Fruit fly (Drosophila melanogaster) S2 (cell line): ENCODE data around the gene Gyc89Db.

ENCODE experiments used
- CG8478 ChIP-seq: fragments of >200 bp; optimal IDR thresholded peaks from 2 replicates; lab custom pipeline; 2018
- CTCF ChIP-seq, 2 experiments: fragments of >200 bp; optimal IDR thresholded peaks; 2 replicates each; lab custom pipeline; 2018

DNA sequence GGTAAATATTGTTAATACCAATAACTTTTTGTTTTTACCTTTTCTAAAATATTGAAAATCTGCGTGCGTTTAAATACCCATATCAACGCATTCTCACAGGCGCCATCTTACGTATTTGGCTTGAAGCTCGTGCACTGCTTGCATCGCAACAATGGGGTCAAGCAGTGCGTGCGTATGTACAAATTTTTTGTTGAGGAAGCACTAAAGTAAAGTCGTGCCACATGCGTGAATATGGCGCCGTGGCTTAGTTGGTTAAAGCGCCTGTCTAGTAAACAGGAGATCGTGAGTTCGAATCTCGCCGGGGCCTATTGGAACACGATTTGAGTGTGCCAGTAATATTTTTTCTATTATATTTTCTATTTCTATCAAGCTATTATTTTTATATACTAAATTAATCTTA, 45.2 kb upstream of the Gyc89Db start:
- TF ChIP-seq CG8478 (lab: Kevin White, UChicago) (no peak), CTCF (optimal IDR thresholded peaks at IDR 0.05; lab: Kevin White, UChicago) (peak; percentile 97 to 98)
